Fruit fly (Drosophila melanogaster) whole organism, pupa: ENCODE results near the gene Mps1.

Experiments used
- CG10348 ChIP-seq: fragments of 200-800 bp; sonication (Bioruptor generic); IDR thresholded peaks from 2 replicates; pipeline ENCODE4 v1.3.6; 2022; ENCODE audit warnings: missing biosample characterization, missing genetic modification characterization
- CG12605 ChIP-seq: fragments of 200-800 bp; sonication (Bioruptor generic); IDR thresholded peaks from 2 replicates; pipeline ENCODE4 v1.3.6; 2022; ENCODE audit warnings: missing biosample characterization, missing genetic modification characterization
- CG13204 ChIP-seq: fragments of 200-800 bp; sonication (Bioruptor generic); optimal IDR thresholded peaks from 2 replicates; lab custom pipeline; 2018; ENCODE audit warnings: missing biosample characterization, mild to moderate bottlenecking, missing genetic modification characterization, moderate library complexity
- CG17806 ChIP-seq: fragments of 200-800 bp; sonication (Bioruptor generic); optimal IDR thresholded peaks from 2 replicates; lab custom pipeline; 2018; ENCODE audit warnings: missing biosample characterization, mild to moderate bottlenecking, missing genetic modification characterization, moderate library complexity
- CG34367 ChIP-seq: fragments of 200-800 bp; sonication (Bioruptor generic); optimal IDR thresholded peaks from 2 replicates; lab custom pipeline; 2018; ENCODE audit warnings: missing biosample characterization, mild to moderate bottlenecking, missing genetic modification characterization
- CG4496 ChIP-seq: fragments of 200-800 bp; sonication (Bioruptor generic); IDR thresholded peaks from 3 replicates; pipeline ENCODE4 v1.3.6; 2022; ENCODE audit warnings: missing biosample characterization, missing genetic modification characterization
- CG8159 ChIP-seq: fragments of 200-800 bp; sonication (Bioruptor generic); optimal IDR thresholded peaks from 3 replicates; lab custom pipeline; 2018; ENCODE audit warnings: missing biosample characterization, mild to moderate bottlenecking, missing genetic modification characterization, moderate library complexity
- CG8301 ChIP-seq: fragments of 200-800 bp; sonication (Bioruptor generic); optimal IDR thresholded peaks from 2 replicates; lab custom pipeline; 2018; ENCODE audit warnings: missing biosample characterization, mild to moderate bottlenecking, missing genetic modification characterization
- EcR ChIP-seq: fragments of 200-800 bp; sonication (Bioruptor generic); optimal IDR thresholded peaks from 3 replicates; lab custom pipeline; 2019; ENCODE audit warnings: missing biosample characterization, missing genetic modification characterization, mild to moderate bottlenecking, moderate library complexity, missing genetic modification reagents
- gl ChIP-seq: fragments of 200-800 bp; sonication (Bioruptor generic); optimal IDR thresholded peaks from 2 replicates; lab custom pipeline; 2018; ENCODE audit warnings: missing biosample characterization, mild to moderate bottlenecking, missing genetic modification characterization
- rn ChIP-seq: fragments of 200-800 bp; sonication (Bioruptor generic); IDR thresholded peaks from 2 replicates; pipeline ENCODE4 v1.3.6; 2022; ENCODE audit warnings: missing biosample characterization, missing genetic modification characterization

dm6 chr3R:17699891-17700487 is 28.9 kb downstream of the Mps1 start:
- no peak for TF ChIP-seq CG8159 (tag; lab: Kevin White, UChicago)
- TF ChIP-seq EcR (GFP tag; lab: Kevin White, UChicago), result no peak
- TF ChIP-seq gl (tag; lab: Kevin White, UChicago), result no peak
- no peak for TF ChIP-seq CG12605 (GFP tag; lab: Robert Waterston, UW)
- TF ChIP-seq CG13204, result no peak
- TF ChIP-seq rn (GFP tag; lab: Robert Waterston, UW), result no peak
- TF ChIP-seq CG8301 (tag; lab: Kevin White, UChicago), result no peak
- no peak for TF ChIP-seq CG17806
- TF ChIP-seq CG34367 (tag; lab: Kevin White, UChicago), result no peak
- TF ChIP-seq CG4496, result no peak; the same call in 2 of the 3 replicates
- no peak for TF ChIP-seq CG10348 (GFP tag; lab: Robert Waterston, UW)
